Fruit fly (Drosophila melanogaster) whole organism, embryonic: ENCODE results near the gene CG44001.

Experiments
- ATbp ChIP-seq: fragments of 200-800 bp; sonication (Bioruptor generic); optimal IDR thresholded peaks from 2 replicates; lab custom pipeline; 2017; ENCODE audit warnings: missing biosample characterization, mild to moderate bottlenecking, missing genetic modification characterization, missing genetic modification reagents
- Atf6 ChIP-seq: fragments of 200-800 bp; sonication (Bioruptor generic); IDR thresholded peaks from 2 replicates; pipeline ENCODE4 v1.3.6; 2022; ENCODE audit warnings: missing biosample characterization, missing genetic modification characterization
- Bteb2 ChIP-seq: fragments of 200-800 bp; sonication (Bioruptor generic); optimal IDR thresholded peaks from 2 replicates; lab custom pipeline; 2016; ENCODE audit warnings: missing biosample characterization, missing genetic modification characterization
- C15 ChIP-seq: fragments of 200-800 bp; sonication (Bioruptor generic); IDR thresholded peaks from 3 replicates; pipeline ENCODE4 v1.3.6; 2022; ENCODE audit warnings: missing biosample characterization, missing genetic modification characterization
- CG10565 ChIP-seq: fragments of 200-800 bp; sonication (Bioruptor generic); optimal IDR thresholded peaks from 3 replicates; lab custom pipeline; 2016; ENCODE audit warnings: missing biosample characterization, mild to moderate bottlenecking, missing genetic modification characterization
- CG11456 ChIP-seq: fragments of 200-800 bp; sonication (Bioruptor generic); IDR thresholded peaks from 3 replicates; pipeline ENCODE4 v1.3.6; 2022; ENCODE audit warnings: missing biosample characterization, missing genetic modification characterization
- CG11723 ChIP-seq: fragments of 200-800 bp; sonication (Bioruptor generic); optimal IDR thresholded peaks from 2 replicates; lab custom pipeline; 2017; ENCODE audit warnings: missing biosample characterization, mild to moderate bottlenecking, missing genetic modification characterization
- CG1233 ChIP-seq: fragments of 200-800 bp; sonication (Bioruptor generic); optimal IDR thresholded peaks from 4 replicates; lab custom pipeline; 2018; ENCODE audit warnings: missing biosample characterization, mild to moderate bottlenecking, missing genetic modification characterization
- CG15514 ChIP-seq: fragments of 200-800 bp; sonication (Bioruptor generic); optimal IDR thresholded peaks from 3 replicates; lab custom pipeline; 2017; ENCODE audit warnings: missing biosample characterization, missing genetic modification characterization, mild to moderate bottlenecking, moderate library complexity, missing genetic modification reagents
- CG1602 ChIP-seq: fragments of 200-800 bp; sonication (Bioruptor generic); optimal IDR thresholded peaks from 3 replicates; lab custom pipeline; 2016; ENCODE audit warnings: missing biosample characterization, missing genetic modification characterization
- CG2202 ChIP-seq: fragments of 200-800 bp; sonication (Bioruptor generic); optimal IDR thresholded peaks from 2 replicates; lab custom pipeline; 2018; ENCODE audit warnings: missing biosample characterization, mild to moderate bottlenecking, missing genetic modification characterization
- CG4282 ChIP-seq: fragments of 200-800 bp; sonication (Bioruptor generic); optimal IDR thresholded peaks from 2 replicates; lab custom pipeline; 2016; ENCODE audit warnings: missing biosample characterization, missing genetic modification characterization
- CG4707 ChIP-seq: fragments of 200-800 bp; sonication (Bioruptor generic); optimal IDR thresholded peaks from 2 replicates; lab custom pipeline; 2018; ENCODE audit warnings: missing biosample characterization, mild to moderate bottlenecking, missing genetic modification characterization, moderate library complexity
- CG6683 ChIP-seq: fragments of 200-800 bp; sonication (Bioruptor generic); optimal IDR thresholded peaks from 2 replicates; lab custom pipeline; 2017; ENCODE audit warnings: missing biosample characterization, mild to moderate bottlenecking, missing genetic modification characterization, missing genetic modification reagents
- CG8478 ChIP-seq: fragments of >200 bp; optimal IDR thresholded peaks from 2 replicates; lab custom pipeline; 2018
- CG9817 ChIP-seq: fragments of 200-800 bp; sonication (Bioruptor generic); optimal IDR thresholded peaks from 2 replicates; lab custom pipeline; 2018; ENCODE audit warnings: missing biosample characterization, mild to moderate bottlenecking, missing genetic modification characterization, moderate library complexity
- CHES-1-like ChIP-seq: fragments of 200-800 bp; sonication (Bioruptor generic); optimal IDR thresholded peaks from 2 replicates; lab custom pipeline; 2016; ENCODE audit warnings: missing biosample characterization, missing genetic modification characterization
- Camta ChIP-seq: fragments of 200-800 bp; sonication (Bioruptor generic); optimal IDR thresholded peaks from 2 replicates; lab custom pipeline; 2016; ENCODE audit warnings: missing biosample characterization, missing genetic modification characterization
- Chrac-16 ChIP-seq: fragments of 200-800 bp; sonication (Bioruptor generic); optimal IDR thresholded peaks from 3 replicates; lab custom pipeline; 2016; ENCODE audit warnings: missing biosample characterization, missing genetic modification characterization
- Doc2 ChIP-seq: fragments of 200-800 bp; sonication (Bioruptor generic); IDR thresholded peaks from 2 replicates; pipeline ENCODE4 v1.3.6; 2022; ENCODE audit warnings: missing biosample characterization, missing genetic modification characterization
- Ets97D ChIP-seq: fragments of 200-800 bp; sonication (Bioruptor generic); optimal IDR thresholded peaks from 3 replicates; lab custom pipeline; 2016; ENCODE audit warnings: missing biosample characterization, missing genetic modification characterization
- HLH3B ChIP-seq: fragments of 200-800 bp; sonication (Bioruptor generic); IDR thresholded peaks from 2 replicates; pipeline ENCODE4 v1.3.6; 2022; ENCODE audit warnings: missing biosample characterization, missing genetic modification characterization
- Jarid2 ChIP-seq: fragments of 200-800 bp; sonication (Bioruptor generic); optimal IDR thresholded peaks from 3 replicates; lab custom pipeline; 2017; ENCODE audit warnings: mild to moderate bottlenecking, missing biosample characterization, missing genetic modification reagents, missing genetic modification characterization
- MESR4 ChIP-seq: fragments of 200-800 bp; sonication (Bioruptor generic); optimal IDR thresholded peaks from 2 replicates; lab custom pipeline; 2018; ENCODE audit warnings: missing biosample characterization, mild to moderate bottlenecking, missing genetic modification characterization, moderate library complexity
- Med ChIP-seq: fragments of 200-800 bp; sonication (Bioruptor generic); peaks from one replicate; lab custom pipeline; 2016; ENCODE audit warnings: missing biosample characterization, missing genetic modification characterization, mild to moderate bottlenecking, inconsistent platforms, moderate library complexity
- Xrp1 ChIP-seq: fragments of 200-800 bp; sonication (Bioruptor generic); IDR thresholded peaks from 2 replicates; pipeline ENCODE4 v1.3.6; 2022; ENCODE audit warnings: missing biosample characterization, missing genetic modification characterization
- abd-A ChIP-seq: fragments of 200-800 bp; sonication (Bioruptor generic); optimal IDR thresholded peaks from 3 replicates; lab custom pipeline; 2019; ENCODE audit warnings: missing biosample characterization, mild to moderate bottlenecking, missing genetic modification characterization, moderate library complexity
- al ChIP-seq: fragments of 200-800 bp; sonication (Bioruptor generic); IDR thresholded peaks from 2 replicates; pipeline ENCODE4 v1.3.6; 2022; ENCODE audit warnings: missing biosample characterization, missing genetic modification characterization
- bab2 ChIP-seq: fragments of 200-800 bp; sonication (Bioruptor generic); optimal IDR thresholded peaks from 2 replicates; lab custom pipeline; 2016; ENCODE audit warnings: missing biosample characterization, missing genetic modification characterization
- bbx ChIP-seq: fragments of 200-800 bp; sonication (Bioruptor generic); IDR thresholded peaks from 2 replicates; pipeline ENCODE4 v1.3.6; 2022; ENCODE audit warnings: missing biosample characterization, missing genetic modification characterization; ENCODE audit not compliant: partially characterized antibody
- bcd ChIP-seq: fragments of 200-800 bp; sonication (Bioruptor generic); optimal IDR thresholded peaks from 2 replicates; lab custom pipeline; 2017; ENCODE audit warnings: missing biosample characterization, mild to moderate bottlenecking, missing genetic modification characterization
- chinmo ChIP-seq: fragments of 200-800 bp; sonication (Bioruptor generic); IDR thresholded peaks from 4 replicates; pipeline ENCODE4 v1.3.6; 2022; ENCODE audit warnings: missing biosample characterization, missing genetic modification characterization; ENCODE audit not compliant: partially characterized antibody
- dpn ChIP-seq, 2 experiments: fragments of 200-800 bp; sonication (Bioruptor generic); optimal IDR thresholded peaks; 3 replicates each; lab custom pipeline; 2016; ENCODE audit warnings: missing biosample characterization in 2 of 2, missing genetic modification characterization in 2 of 2
- fd64A ChIP-seq: fragments of 200-800 bp; sonication (Bioruptor generic); optimal IDR thresholded peaks from 3 replicates; lab custom pipeline; 2018; ENCODE audit warnings: missing biosample characterization, mild to moderate bottlenecking, missing genetic modification characterization
- fu2 ChIP-seq: fragments of 200-800 bp; sonication (Bioruptor generic); optimal IDR thresholded peaks from 2 replicates; lab custom pipeline; 2016; ENCODE audit warnings: missing biosample characterization, missing genetic modification characterization
- kni ChIP-seq: fragments of 200-800 bp; sonication (Bioruptor generic); optimal IDR thresholded peaks from 3 replicates; lab custom pipeline; 2017; ENCODE audit warnings: mild to moderate bottlenecking, missing biosample characterization, missing genetic modification reagents, missing genetic modification characterization
- lbe ChIP-seq: fragments of 200-800 bp; sonication (Bioruptor generic); optimal IDR thresholded peaks from 2 replicates; lab custom pipeline; 2016; ENCODE audit warnings: missing biosample characterization, mild to moderate bottlenecking, missing genetic modification characterization
- lov ChIP-seq, 2 experiments: fragments of 200-800 bp in 1 of 2; fragments of >200 bp in 1 of 2; sonication (Bioruptor generic) in 1 of 2; IDR thresholded peaks in 1 of 2; optimal IDR thresholded peaks in 1 of 2; 2 replicates in 1 of 2; 3 replicates in 1 of 2; pipeline versions ENCODE4 v1.3.6 to Lab custom; 2017 to 2022; ENCODE audit warnings: missing biosample characterization in 1 of 2, missing genetic modification characterization in 1 of 2
- luna ChIP-seq: fragments of 200-800 bp; sonication (Bioruptor generic); optimal IDR thresholded peaks from 2 replicates; lab custom pipeline; 2016; ENCODE audit warnings: missing biosample characterization, missing genetic modification characterization
- nau ChIP-seq: fragments of 200-800 bp; sonication (Bioruptor generic); optimal IDR thresholded peaks from 3 replicates; lab custom pipeline; 2017; ENCODE audit warnings: missing biosample characterization, mild to moderate bottlenecking, missing genetic modification characterization, missing genetic modification reagents
- pan ChIP-seq, 4 experiments: fragments of >200 bp in 3 of 4; fragments of 200-800 bp in 1 of 4; sonication (Bioruptor generic) in 1 of 4; optimal IDR thresholded peaks in 3 of 4; IDR thresholded peaks in 1 of 4; 2 replicates each; pipeline versions ENCODE4 v1.3.6 to Lab custom; 2017 to 2022; ENCODE audit warnings: missing biosample characterization in 2 of 4, missing genetic modification characterization in 2 of 4, mixed read lengths in 1 of 4
- psq ChIP-seq: fragments of 200-800 bp; sonication (Bioruptor generic); optimal IDR thresholded peaks from 2 replicates; lab custom pipeline; 2017; ENCODE audit warnings: missing biosample characterization, missing genetic modification characterization
- ranshi ChIP-seq: fragments of 200-800 bp; sonication (Bioruptor generic); IDR thresholded peaks from 2 replicates; pipeline ENCODE4 v1.3.6; 2022; ENCODE audit warnings: missing biosample characterization, missing genetic modification characterization
- sc ChIP-seq, 3 experiments: fragments of >200 bp in 2 of 3; fragments of 200-800 bp in 1 of 3; sonication (Bioruptor generic) in 1 of 3; optimal IDR thresholded peaks; 2 replicates in 2 of 3; 3 replicates in 1 of 3; lab custom pipeline; 2017; ENCODE audit warnings: mild to moderate bottlenecking in 1 of 3, missing biosample characterization in 1 of 3, missing genetic modification characterization in 1 of 3, missing genetic modification reagents in 1 of 3
- ssp ChIP-seq: fragments of 200-800 bp; sonication (Bioruptor generic); IDR thresholded peaks from 2 replicates; pipeline ENCODE4 v1.3.6; 2022; ENCODE audit warnings: missing biosample characterization, missing genetic modification characterization
- tin ChIP-seq: fragments of 200-800 bp; sonication (Bioruptor generic); optimal IDR thresholded peaks from 3 replicates; lab custom pipeline; 2016; ENCODE audit warnings: missing biosample characterization, missing genetic modification characterization
- twi ChIP-seq: fragments of 200-800 bp; optimal IDR thresholded peaks from 2 replicates; lab custom pipeline; 2019; ENCODE audit warnings: missing biosample characterization, mild to moderate bottlenecking, missing genetic modification characterization, moderate library complexity
- tx ChIP-seq: fragments of 200-800 bp; sonication (Bioruptor generic); optimal IDR thresholded peaks from 2 replicates; lab custom pipeline; 2016; ENCODE audit warnings: missing biosample characterization, missing genetic modification characterization

The CG44001 gene

dm6 chr2L:5050825-5051224, 7.8 kb downstream of the CG44001 start, which contains the start of gene CG9121 (continued):
- TF ChIP-seq CG8478 (lab: Kevin White, UChicago) (no peak), CG10565 (no peak), MESR4 (peak; percentile 47), sc (optimal IDR thresholded peaks at IDR 0.05; lab: Kevin White, UChicago) (no peak), sc (GFP tag; optimal IDR thresholded peaks at IDR 0.05; lab: Kevin White, UChicago) (no peak), bbx (GFP tag; lab: Robert Waterston, UW) (no peak), CG2202 (tag; lab: Kevin White, UChicago) (no peak), Chrac-16 (GFP tag; lab: Kevin White, UChicago) (no peak), ssp (no peak), Jarid2 (GFP tag; lab: Kevin White, UChicago) (no peak), chinmo (GFP tag; lab: Robert Waterston, UW) (peak; percentile 71; the same call in 1 of the 4 replicates), Ets97D (GFP tag; lab: Kevin White, UChicago) (no peak), tx (GFP tag; lab: Kevin White, UChicago) (no peak), bcd (GFP tag; lab: Kevin White, UChicago) (no peak), Med (peak; percentile 9), lov (optimal IDR thresholded peaks at IDR 0.05; lab: Kevin White, UChicago) (no peak), lov (GFP tag; IDR thresholded peaks at IDR 0.05; lab: Robert Waterston, UW) (no peak), abd-A (peak; percentile 67), Doc2 (no peak), CG1602 (no peak), CG4707 (GFP tag; lab: Kevin White, UChicago) (no peak), CG11723 (GFP tag; lab: Kevin White, UChicago) (no peak), tin (no peak)

DNA sequence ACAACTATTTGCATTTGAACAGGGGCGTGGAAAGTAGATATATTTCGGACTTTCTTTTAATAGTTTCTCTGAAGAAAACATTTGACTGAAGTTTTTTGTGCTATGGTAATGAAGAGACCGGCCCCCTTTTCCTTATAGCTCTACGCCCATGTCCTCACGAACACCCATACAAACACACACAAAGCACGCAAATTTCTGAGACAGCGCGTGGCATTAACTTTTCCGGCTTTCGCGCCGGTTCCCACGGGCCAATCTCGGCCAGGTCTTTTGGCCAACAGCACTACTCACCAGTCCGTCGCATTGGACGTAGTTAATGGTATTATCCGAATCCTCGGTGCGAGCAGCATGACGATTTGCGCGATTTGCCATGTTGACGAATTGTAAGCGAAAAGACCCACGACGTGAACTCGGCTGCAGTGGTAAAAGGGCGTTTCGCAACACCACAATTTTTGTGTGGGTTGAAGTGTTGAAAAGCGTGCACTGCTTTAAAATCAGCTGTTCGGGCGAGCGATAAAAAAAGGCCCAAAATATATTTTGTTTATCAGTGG, 9.4 kb downstream of the CG44001 start, which contains the start of gene senju:
TSS of gene senju (plus strand) at position 477 of the 548 bp plus-strand sequence.
- TF ChIP-seq HLH3B (GFP tag; lab: Robert Waterston, UW) = peak; percentile 78
- TF ChIP-seq CG6683 (GFP tag; lab: Kevin White, UChicago) = peak; percentile 70
- TF ChIP-seq kni (GFP tag; lab: Kevin White, UChicago) = peak; percentile 81
- TF ChIP-seq ranshi (GFP tag; lab: Robert Waterston, UW) = peak; percentile 85
- TF ChIP-seq ATbp (GFP tag; lab: Kevin White, UChicago) = peak; percentile 87
- TF ChIP-seq fu2 = peak; percentile 88
- TF ChIP-seq CG15514 (GFP tag; lab: Kevin White, UChicago) = peak; percentile 88
- peak; percentile 71 for TF ChIP-seq CG1233 (GFP tag; lab: Kevin White, UChicago)
- TF ChIP-seq luna = peak; percentile 46
- TF ChIP-seq bab2 (GFP tag; lab: Kevin White, UChicago) = peak; percentile 91
- peak; percentile 96 for TF ChIP-seq CHES-1-like (GFP tag; lab: Kevin White, UChicago)
- TF ChIP-seq Camta (GFP tag; lab: Kevin White, UChicago) = peak; percentile 77
- peak; percentile 51 for TF ChIP-seq CG9817 (tag; lab: Kevin White, UChicago)
- TF ChIP-seq al = peak; percentile 39; the same call in 1 of the 2 replicates
- peak; percentile 85 to 93 for TF ChIP-seq dpn (GFP tag; optimal IDR thresholded peaks at IDR 0.05; lab: Kevin White, UChicago)
- peak; percentile 83 for TF ChIP-seq bcd (GFP tag; lab: Kevin White, UChicago)
- TF ChIP-seq fd64A = peak; percentile 59
- TF ChIP-seq CG4282 (GFP tag; lab: Kevin White, UChicago) = peak; percentile 60
- peak; percentile 81; the same call in 1 of the 2 replicates for TF ChIP-seq Xrp1 (GFP tag; lab: Robert Waterston, UW)
- TF ChIP-seq Bteb2 (GFP tag; lab: Kevin White, UChicago) = peak; percentile 50
- peak; percentile 68 for TF ChIP-seq abd-A
- TF ChIP-seq C15 = peak; percentile 64; the same call in 1 of the 3 replicates
- peak; percentile 90 for TF ChIP-seq CG11456 (GFP tag; lab: Robert Waterston, UW)
- TF ChIP-seq nau (GFP tag; lab: Kevin White, UChicago) = peak; percentile 81
- TF ChIP-seq twi (tag; lab: Kevin White, UChicago) = peak; percentile 48
- no peak for TF ChIP-seq pan (optimal IDR thresholded peaks at IDR 0.05; lab: Kevin White, UChicago)
- peak in 1 of 2 experiments; percentile 90 for TF ChIP-seq pan (GFP tag; optimal IDR thresholded peaks at IDR 0.05 in 1 of 2, IDR thresholded peaks at IDR 0.05 in 1 of 2)
- TF ChIP-seq psq (GFP tag; lab: Kevin White, UChicago) = peak; percentile 58
- peak; percentile 80 for TF ChIP-seq Atf6
- peak; percentile 69 for TF ChIP-seq lbe (GFP tag; lab: Kevin White, UChicago)
